Fruit fly (Drosophila melanogaster): ENCODE results near the gene Pfdn5.

The Pfdn5 gene

dm6 chr3R:22468829-22469487, 17.9 kb upstream of the Pfdn5 start (continued):
- TF ChIP-seq gro (GFP tag; optimal IDR thresholded peaks at IDR 0.05) (no peak), Rx (GFP tag; IDR thresholded peaks at IDR 0.05) (peak; percentile 67), slp2 (GFP tag; optimal IDR thresholded peaks at IDR 0.05) (peak; percentile 85), CG14441 (GFP tag; IDR thresholded peaks at IDR 0.05) (peak; percentile 84), Dek (tag; optimal IDR thresholded peaks at IDR 0.05) (peak; percentile 85), onecut (GFP tag; IDR thresholded peaks at IDR 0.05) (peak; percentile 81), TFAM (GFP tag; optimal IDR thresholded peaks at IDR 0.05) (no peak), cwo (GFP tag; optimal IDR thresholded peaks at IDR 0.05) (peak; percentile 90), scrt (GFP tag; optimal IDR thresholded peaks at IDR 0.05) (peak; percentile 87), nerfin-1 (tag; optimal IDR thresholded peaks at IDR 0.05) (peak; percentile 99), sob (GFP tag; IDR thresholded peaks at IDR 0.05) (peak; percentile 90), CG14965 (GFP tag; optimal IDR thresholded peaks at IDR 0.05; ENCODE audit: borderline replicate concordance) (peak; percentile 25), sisA (GFP tag; IDR thresholded peaks at IDR 0.05) (peak; percentile 83), sens (GFP tag) (peak; percentile 96), mam (GFP tag; optimal IDR thresholded peaks at IDR 0.05) (peak; percentile 93), CG13424 (tag; optimal IDR thresholded peaks at IDR 0.05) (peak; percentile 90), Trl (optimal IDR thresholded peaks at IDR 0.05) (no peak), Trl (GFP tag; optimal IDR thresholded peaks at IDR 0.05) (peak; percentile 91), BtbVII (GFP tag; optimal IDR thresholded peaks at IDR 0.05) (peak; percentile 88), CG14860 (GFP tag; IDR thresholded peaks at IDR 0.05; ENCODE audit: partially characterized antibody) (no peak), trh (GFP tag; optimal IDR thresholded peaks at IDR 0.05) (peak; percentile 50), otp (GFP tag; IDR thresholded peaks at IDR 0.05) (peak; percentile 37; the same call in 1 of the 3 replicates), CG14050 (GFP tag; IDR thresholded peaks at IDR 0.05) (peak; percentile 77), slou (GFP tag; optimal IDR thresholded peaks at IDR 0.05) (peak; percentile 87), lilli (GFP tag; optimal IDR thresholded peaks at IDR 0.05) (peak; percentile 89), tll (GFP tag; optimal IDR thresholded peaks at IDR 0.05) (no peak), vfl (GFP tag; optimal IDR thresholded peaks at IDR 0.05) (peak; percentile 84), Sox102F (GFP tag; optimal IDR thresholded peaks at IDR 0.05) (peak; percentile 88), CG10321 (GFP tag; IDR thresholded peaks at IDR 0.05) (peak; percentile 54; the same call in 1 of the 2 replicates), CG32532 (GFP tag; IDR thresholded peaks at IDR 0.05) (peak; percentile 86), lov (optimal IDR thresholded peaks at IDR 0.05) (no peak), lov (GFP tag; IDR thresholded peaks at IDR 0.05) (no peak), CG12219 (GFP tag; optimal IDR thresholded peaks at IDR 0.05) (peak; percentile 85), luna (GFP tag; optimal IDR thresholded peaks at IDR 0.05) (peak; percentile 70), pzg (GFP tag; optimal IDR thresholded peaks at IDR 0.05) (peak; percentile 3), esg (GFP tag; conservative IDR thresholded peaks at IDR 0.05) (peak; percentile 83), HmgZ (tag; optimal IDR thresholded peaks at IDR 0.05) (peak; percentile 90), Eip74EF (GFP tag; optimal IDR thresholded peaks at IDR 0.05) (no peak), kni (GFP tag; optimal IDR thresholded peaks at IDR 0.05) (no peak), CG3838 (GFP tag; optimal IDR thresholded peaks at IDR 0.05) (no peak), Scr (GFP tag; IDR thresholded peaks at IDR 0.05; ENCODE audit: partially characterized antibody) (no peak), Hey (tag; optimal IDR thresholded peaks at IDR 0.05) (peak; percentile 72), CG16863 (GFP tag; optimal IDR thresholded peaks at IDR 0.05) (peak; percentile 82), CG9215 (GFP tag; IDR thresholded peaks at IDR 0.05) (peak; percentile 85), mirr (GFP tag; optimal IDR thresholded peaks at IDR 0.05) (peak; percentile 81), Spps (tag; optimal IDR thresholded peaks at IDR 0.05) (peak; percentile 11), stc (GFP tag; IDR thresholded peaks at IDR 0.05) (peak; percentile 78), hb (GFP tag; IDR thresholded peaks at IDR 0.05; ENCODE audit: partially characterized antibody) (no peak), Fer3 (tag; optimal IDR thresholded peaks at IDR 0.05) (peak; percentile 89), toy (GFP tag; IDR thresholded peaks at IDR 0.05) (peak; percentile 25; the same call in 1 of the 2 replicates)

All from whole organism, embryonic.